Fruit fly (Drosophila melanogaster) whole organism: ENCODE data around the gene kek6.

Experiments
- CG8478 ChIP-seq: fragments of >200 bp; optimal IDR thresholded peaks from 2 replicates; lab custom pipeline; 2018; ENCODE audit warnings: inconsistent platforms
- EcR ChIP-seq, 2 experiments: fragments of >200 bp; optimal IDR thresholded peaks; 2 replicates each; lab custom pipeline; 2017; ENCODE audit warnings: missing biosample characterization in 2 of 2, missing genetic modification characterization in 2 of 2, missing genetic modification reagents in 2 of 2
- pan ChIP-seq: fragments of >200 bp; optimal IDR thresholded peaks from 2 replicates; lab custom pipeline; 2017
- psq ChIP-seq: fragments of >200 bp; optimal IDR thresholded peaks from 2 replicates; lab custom pipeline; 2017
- usp ChIP-seq: fragments of >200 bp; optimal IDR thresholded peaks from 2 replicates; lab custom pipeline; 2017; ENCODE audit warnings: missing biosample characterization, missing genetic modification characterization, mixed read lengths

- TF ChIP-seq pan, result no peak
- TF ChIP-seq EcR (GFP tag; optimal IDR thresholded peaks at IDR 0.05; lab: Kevin White, UChicago), result no peak
- TF ChIP-seq CG8478 (lab: Kevin White, UChicago), result no peak
- TF ChIP-seq usp (GFP tag; lab: Kevin White, UChicago), result no peak
- no peak for TF ChIP-seq psq
Observed at dm6 chr3R:31708240-31708639, 86.3 kb downstream of the kek6 start, which contains the start of gene CG42693.
